Worm (Caenorhabditis elegans) whole organism, L2 larva: ENCODE measurements around the gene rnh-1.1.

Experiments used
- C34F6.9 ChIP-seq: fragments of 150-350 bp; optimal IDR thresholded peaks from 2 replicates; lab custom pipeline; 2014; ENCODE audit warnings: missing biosample characterization, missing genetic modification characterization
- F13H6.1 ChIP-seq: sonication (generic microtip); optimal IDR thresholded peaks from 2 replicates; lab custom pipeline; 2016; ENCODE audit warnings: missing genetic modification characterization, missing compliant biosample characterization
- R02D3.7 ChIP-seq: fragments of 150-350 bp; optimal IDR thresholded peaks from 2 replicates; lab custom pipeline; 2014; ENCODE audit warnings: missing biosample characterization, missing genetic modification characterization
- Y55F3AM.14 ChIP-seq: fragments of 200-800 bp; sonication (Bioruptor generic); optimal IDR thresholded peaks from 2 replicates; lab custom pipeline; 2018; ENCODE audit warnings: mild to moderate bottlenecking, missing genetic modification characterization, missing compliant biosample characterization
- ZK546.5 ChIP-seq: sonication (generic microtip); optimal IDR thresholded peaks from 2 replicates; lab custom pipeline; 2017; ENCODE audit warnings: missing biosample characterization, missing genetic modification characterization
- alr-1 ChIP-seq: fragments of 150-350 bp; optimal IDR thresholded peaks from 2 replicates; lab custom pipeline; 2014; ENCODE audit warnings: missing biosample characterization, missing genetic modification characterization
- aly-2 ChIP-seq: fragments of 150-350 bp; optimal IDR thresholded peaks from 2 replicates; lab custom pipeline; 2014; ENCODE audit warnings: missing biosample characterization, missing genetic modification characterization
- ama-1 ChIP-seq: fragments of 150-350 bp; optimal IDR thresholded peaks from 2 replicates; lab custom pipeline; 2018; ENCODE audit warnings: inconsistent platforms
- blmp-1 ChIP-seq: sonication (generic microtip); optimal IDR thresholded peaks from 2 replicates; lab custom pipeline; 2017; ENCODE audit warnings: missing genetic modification characterization, mild to moderate bottlenecking, missing compliant biosample characterization, antibody characterized with exemption, moderate library complexity; ENCODE audit not compliant: insufficient read depth
- ceh-16 ChIP-seq: fragments of 150-350 bp; optimal IDR thresholded peaks from 2 replicates; lab custom pipeline; 2014; ENCODE audit warnings: missing biosample characterization, missing genetic modification characterization
- ceh-82 ChIP-seq: fragments of 150-350 bp; optimal IDR thresholded peaks from 2 replicates; lab custom pipeline; 2014; ENCODE audit warnings: missing biosample characterization, missing genetic modification characterization
- crh-2 ChIP-seq: sonication (generic microtip); optimal IDR thresholded peaks from 2 replicates; lab custom pipeline; 2017; ENCODE audit warnings: missing biosample characterization, missing genetic modification characterization
- dmd-4 ChIP-seq: sonication (generic microtip); optimal IDR thresholded peaks from 2 replicates; lab custom pipeline; 2017; ENCODE audit warnings: missing biosample characterization, missing genetic modification characterization
- egl-27 ChIP-seq: sonication (generic microtip); optimal IDR thresholded peaks from 3 replicates; lab custom pipeline; 2017; ENCODE audit warnings: missing biosample characterization, missing genetic modification reagents, missing genetic modification characterization
- elt-1 ChIP-seq: fragments of 150-350 bp; optimal IDR thresholded peaks from 2 replicates; lab custom pipeline; 2014; ENCODE audit warnings: missing biosample characterization, missing genetic modification characterization
- elt-3 ChIP-seq: sonication (generic microtip); optimal IDR thresholded peaks from 2 replicates; lab custom pipeline; 2017; ENCODE audit warnings: missing biosample characterization, missing genetic modification characterization
- fos-1 ChIP-seq: fragments of 150-350 bp; optimal IDR thresholded peaks from 2 replicates; lab custom pipeline; 2014; ENCODE audit warnings: missing biosample characterization, missing genetic modification characterization
- gmeb-1 ChIP-seq: fragments of 150-350 bp; optimal IDR thresholded peaks from 2 replicates; lab custom pipeline; 2014; ENCODE audit warnings: missing biosample characterization, missing genetic modification characterization
- lin-11 ChIP-seq: fragments of 150-350 bp; sonication (generic microtip); optimal IDR thresholded peaks from 2 replicates; lab custom pipeline; 2014; ENCODE audit warnings: missing biosample characterization, missing genetic modification characterization, inconsistent platforms, mixed read lengths
- lin-13 ChIP-seq: fragments of 150-350 bp; optimal IDR thresholded peaks from 2 replicates; lab custom pipeline; 2014; ENCODE audit warnings: missing biosample characterization, missing genetic modification reagents, missing genetic modification characterization
- lin-39 ChIP-seq: fragments of 150-350 bp; optimal IDR thresholded peaks from 2 replicates; lab custom pipeline; 2014; ENCODE audit warnings: missing biosample characterization, missing genetic modification reagents, missing genetic modification characterization
- lsy-2 ChIP-seq, 2 experiments: fragments of 150-350 bp in 1 of 2; sonication (generic microtip) in 1 of 2; optimal IDR thresholded peaks; 2 replicates each; lab custom pipeline; 2014 to 2017; ENCODE audit warnings: missing biosample characterization in 2 of 2, missing genetic modification characterization in 2 of 2
- mab-5 ChIP-seq: fragments of 150-350 bp; optimal IDR thresholded peaks from 2 replicates; lab custom pipeline; 2014; ENCODE audit warnings: missing biosample characterization, missing genetic modification characterization
- mbf-1 ChIP-seq: sonication (generic microtip); optimal IDR thresholded peaks from 2 replicates; lab custom pipeline; 2017; ENCODE audit warnings: missing biosample characterization, missing genetic modification characterization
- mdl-1 ChIP-seq, 2 experiments: fragments of 150-350 bp in 1 of 2; sonication (generic microtip) in 1 of 2; optimal IDR thresholded peaks; 2 replicates each; lab custom pipeline; 2017; ENCODE audit warnings: missing biosample characterization in 2 of 2, missing genetic modification characterization in 2 of 2
- nhr-10 ChIP-seq: sonication (generic microtip); optimal IDR thresholded peaks from 2 replicates; lab custom pipeline; 2017; ENCODE audit warnings: missing biosample characterization, missing genetic modification characterization
- nhr-11 ChIP-seq: fragments of 150-350 bp; optimal IDR thresholded peaks from 2 replicates; lab custom pipeline; 2014; ENCODE audit warnings: missing biosample characterization, missing genetic modification characterization
- nhr-12 ChIP-seq: fragments of 150-350 bp; optimal IDR thresholded peaks from 2 replicates; lab custom pipeline; 2014; ENCODE audit warnings: missing biosample characterization, missing genetic modification characterization
- nhr-129 ChIP-seq: fragments of 150-350 bp; optimal IDR thresholded peaks from 2 replicates; lab custom pipeline; 2014; ENCODE audit warnings: missing biosample characterization, missing genetic modification characterization
- nhr-21 ChIP-seq: fragments of 150-350 bp; optimal IDR thresholded peaks from 2 replicates; lab custom pipeline; 2014; ENCODE audit warnings: missing biosample characterization, missing genetic modification characterization
- nhr-23 ChIP-seq: fragments of 150-350 bp; optimal IDR thresholded peaks from 2 replicates; lab custom pipeline; 2014; ENCODE audit warnings: missing biosample characterization, missing genetic modification reagents, missing genetic modification characterization
- nhr-237 ChIP-seq: fragments of 150-350 bp; optimal IDR thresholded peaks from 2 replicates; lab custom pipeline; 2014; ENCODE audit warnings: missing biosample characterization, missing genetic modification characterization
- nhr-25 ChIP-seq: fragments of 150-350 bp; sonication (generic microtip); optimal IDR thresholded peaks from 3 replicates; lab custom pipeline; 2014; ENCODE audit warnings: missing biosample characterization, missing genetic modification characterization
- nhr-6 ChIP-seq: fragments of 150-350 bp; optimal IDR thresholded peaks from 2 replicates; lab custom pipeline; 2014; ENCODE audit warnings: missing biosample characterization, missing genetic modification characterization
- nhr-77 ChIP-seq: fragments of 150-350 bp; optimal IDR thresholded peaks from 2 replicates; lab custom pipeline; 2014; ENCODE audit warnings: missing biosample characterization, missing genetic modification characterization
- peb-1 ChIP-seq: fragments of 150-350 bp; optimal IDR thresholded peaks from 2 replicates; lab custom pipeline; 2014; ENCODE audit warnings: missing biosample characterization, missing genetic modification characterization
- sem-4 ChIP-seq: fragments of 150-350 bp; optimal IDR thresholded peaks from 2 replicates; lab custom pipeline; 2014; ENCODE audit warnings: missing biosample characterization, missing genetic modification reagents, missing genetic modification characterization
- skn-1 ChIP-seq: sonication (generic microtip); optimal IDR thresholded peaks from 2 replicates; lab custom pipeline; 2017; ENCODE audit warnings: missing biosample characterization, missing genetic modification characterization
- sma-3 ChIP-seq: sonication (generic microtip); optimal IDR thresholded peaks from 2 replicates; lab custom pipeline; 2016; ENCODE audit warnings: missing genetic modification reagents, missing genetic modification characterization, missing compliant biosample characterization
- sma-9 ChIP-seq, 2 experiments: fragments of 150-350 bp in 1 of 2; sonication (generic microtip) in 1 of 2; optimal IDR thresholded peaks; 2 replicates each; lab custom pipeline; 2014 to 2016; ENCODE audit warnings: missing genetic modification characterization in 2 of 2, mild to moderate bottlenecking in 1 of 2, missing biosample characterization in 1 of 2, missing compliant biosample characterization in 1 of 2, missing genetic modification reagents in 1 of 2, moderate library complexity in 1 of 2
- snpc-4 ChIP-seq: fragments of 150-350 bp; optimal IDR thresholded peaks from 2 replicates; lab custom pipeline; 2014; ENCODE audit warnings: missing biosample characterization, missing genetic modification characterization
- unc-39 ChIP-seq: fragments of 150-350 bp; optimal IDR thresholded peaks from 2 replicates; lab custom pipeline; 2014; ENCODE audit warnings: missing biosample characterization, missing genetic modification characterization
- unc-55 ChIP-seq: fragments of 150-350 bp; sonication (generic microtip); optimal IDR thresholded peaks from 3 replicates; lab custom pipeline; 2014; ENCODE audit warnings: missing biosample characterization, missing genetic modification reagents, missing genetic modification characterization
- unc-62 ChIP-seq: fragments of 150-350 bp; optimal IDR thresholded peaks from 2 replicates; lab custom pipeline; 2014; ENCODE audit warnings: missing biosample characterization, missing genetic modification reagents, missing genetic modification characterization
- zag-1 ChIP-seq: fragments of 150-350 bp; optimal IDR thresholded peaks from 2 replicates; lab custom pipeline; 2014; ENCODE audit warnings: missing biosample characterization, missing genetic modification characterization
- ztf-1 ChIP-seq: fragments of 200-800 bp; sonication (Bioruptor generic); conservative IDR thresholded peaks from 2 replicates; pipeline ENCODE4 v1.3.6; 2022; ENCODE audit warnings: missing genetic modification characterization, missing compliant biosample characterization
- ztf-11 ChIP-seq: sonication (generic microtip); optimal IDR thresholded peaks from 2 replicates; lab custom pipeline; 2017; ENCODE audit warnings: missing biosample characterization, missing genetic modification characterization
- ztf-4 ChIP-seq: fragments of 150-350 bp; optimal IDR thresholded peaks from 2 replicates; lab custom pipeline; 2014; ENCODE audit warnings: missing biosample characterization, missing genetic modification characterization

rnh-1.1 gene

DNA sequence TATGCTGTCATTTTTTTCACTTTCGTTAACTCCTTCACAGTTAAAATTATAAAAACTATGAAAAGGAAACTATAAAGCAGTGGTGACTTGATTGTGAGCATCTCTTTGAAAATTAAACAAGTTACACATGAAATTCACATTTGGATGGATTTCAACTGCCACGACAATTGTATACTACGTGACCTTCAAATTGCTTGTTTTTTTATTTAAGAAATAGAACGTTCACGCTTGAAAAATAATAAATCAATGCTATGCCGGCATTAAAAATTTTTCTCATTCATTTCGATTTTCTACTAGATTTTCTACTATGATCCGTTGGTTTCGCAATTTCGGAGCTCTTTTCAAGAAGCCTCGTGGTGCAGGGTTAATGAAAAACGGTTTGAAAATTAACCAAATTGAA, at the start of gene rnh-1.1, which contains the start of gene ZK1290.7:
Gene rnh-1.1 (plus strand): TSS at position 281 of the 400 bp plus-strand sequence.
Gene ZK1290.7 (minus strand): TSS at position 101 of the 400 bp plus-strand sequence.
- TF ChIP-seq gmeb-1 (tag; lab: Kevin White, UChicago) (no peak), ztf-1 (GFP tag; lab: Robert Waterston, UW) (no peak), nhr-77 (no peak), lin-39 (no peak), nhr-129 (no peak)

ce11 chrII:7478487-7479234, 46.9 kb upstream of the rnh-1.1 start, which contains the start of the genes aka-1 and ubc-6:
Gene aka-1 (minus strand): TSS chrII:7478537.
Gene ubc-6 (plus strand): TSS chrII:7479187.
- TF ChIP-seq egl-27 (tag; lab: Kevin White, UChicago), result peak; percentile 52
- no peak for TF ChIP-seq ztf-11 (tag; lab: Kevin White, UChicago)
- TF ChIP-seq elt-1 (tag; lab: Kevin White, UChicago), result no peak
- peak; percentile 84 for TF ChIP-seq nhr-129
- TF ChIP-seq nhr-237 (tag; lab: Kevin White, UChicago), result peak; percentile 41
- TF ChIP-seq unc-39 (tag; lab: Kevin White, UChicago), result no peak
- TF ChIP-seq dmd-4 (tag; lab: Kevin White, UChicago), result no peak
- peak; percentile 60 for TF ChIP-seq sma-9 (GFP tag; optimal IDR thresholded peaks at IDR 0.05; lab: Kevin White, UChicago)
- no peak for TF ChIP-seq sma-9 (tag; optimal IDR thresholded peaks at IDR 0.05; lab: Kevin White, UChicago)
- TF ChIP-seq ztf-1 (GFP tag; lab: Robert Waterston, UW), result no peak
- no peak for TF ChIP-seq ZK546.5 (tag; lab: Kevin White, UChicago)
- TF ChIP-seq C34F6.9 (tag; lab: Kevin White, UChicago), result peak; percentile 81
- no peak for TF ChIP-seq nhr-12
- peak in 1 of 2 experiments; percentile 52 for TF ChIP-seq mdl-1 (tag; optimal IDR thresholded peaks at IDR 0.05; lab: Kevin White, UChicago)
- TF ChIP-seq mbf-1, result no peak
- peak; percentile 95 for TF ChIP-seq sma-3 (GFP tag; lab: Kevin White, UChicago)
- TF ChIP-seq ceh-82 (tag; lab: Kevin White, UChicago), result no peak
- TF ChIP-seq snpc-4, result peak; percentile 33
- peak; percentile 80 for TF ChIP-seq unc-55 (GFP tag; lab: Kevin White, UChicago)
- TF ChIP-seq lin-11, result peak; percentile 89
- peak; percentile 28 for TF ChIP-seq nhr-77
- peak; percentile 83 for TF ChIP-seq nhr-25 (tag; lab: Kevin White, UChicago)
- peak; percentile 79 for TF ChIP-seq nhr-21
- no peak for TF ChIP-seq R02D3.7 (tag; lab: Kevin White, UChicago)
- TF ChIP-seq lsy-2 (tag; optimal IDR thresholded peaks at IDR 0.05; lab: Kevin White, UChicago), result peak; percentile 58 to 87
- TF ChIP-seq nhr-10 (tag; lab: Kevin White, UChicago), result no peak
- peak; percentile 72 for TF ChIP-seq gmeb-1 (tag; lab: Kevin White, UChicago)
- no peak for TF ChIP-seq ceh-16 (tag; lab: Kevin White, UChicago)
- TF ChIP-seq nhr-23 (tag; lab: Kevin White, UChicago), result no peak
- peak; percentile 59 for TF ChIP-seq nhr-6 (tag; lab: Kevin White, UChicago)
- TF ChIP-seq mab-5 (tag; lab: Kevin White, UChicago), result peak; percentile 55
- TF ChIP-seq lin-13 (GFP tag; lab: Kevin White, UChicago), result peak; percentile 78
- no peak for TF ChIP-seq lin-39
- TF ChIP-seq aly-2 (tag; lab: Kevin White, UChicago), result no peak
- TF ChIP-seq alr-1, result no peak
- TF ChIP-seq zag-1 (tag; lab: Kevin White, UChicago), result peak; percentile 37
- no peak for TF ChIP-seq peb-1 (tag; lab: Kevin White, UChicago)
- TF ChIP-seq ztf-4 (tag; lab: Kevin White, UChicago), result peak; percentile 0
- peak; percentile 71 for TF ChIP-seq Y55F3AM.14
- no peak for TF ChIP-seq unc-62 (GFP tag; lab: Kevin White, UChicago)
- TF ChIP-seq ama-1, result no peak
- TF ChIP-seq crh-2 (tag; lab: Kevin White, UChicago), result peak; percentile 77
- TF ChIP-seq nhr-11 (tag; lab: Kevin White, UChicago), result no peak
- TF ChIP-seq F13H6.1 (tag; lab: Kevin White, UChicago), result peak; percentile 92
- no peak for TF ChIP-seq elt-3 (tag; lab: Kevin White, UChicago)
- peak; percentile 68 for TF ChIP-seq fos-1 (tag; lab: Kevin White, UChicago)
- peak; percentile 47 for TF ChIP-seq blmp-1 (tag; lab: Kevin White, UChicago)
- TF ChIP-seq sem-4, result peak; percentile 80
- TF ChIP-seq skn-1 (tag; lab: Kevin White, UChicago), result no peak
